Worm (Caenorhabditis elegans) whole organism, late embryonic: ENCODE results near the gene B0563.8.

Experiments used
- T23F11.4 ChIP-seq: fragments of 200-800 bp; sonication (Bioruptor generic); optimal IDR thresholded peaks from 2 replicates; lab custom pipeline; 2018; ENCODE audit warnings: mild to moderate bottlenecking, missing genetic modification characterization, missing compliant biosample characterization
- ahr-1 ChIP-seq: sonication (generic microtip); optimal IDR thresholded peaks from 2 replicates; lab custom pipeline; 2016; ENCODE audit warnings: missing genetic modification characterization, missing compliant biosample characterization
- ceh-14 ChIP-seq: sonication (generic microtip); optimal IDR thresholded peaks from 2 replicates; lab custom pipeline; 2016; ENCODE audit warnings: missing genotype, missing genetic modification characterization, missing compliant biosample characterization
- ceh-18 ChIP-seq: sonication (generic microtip); optimal IDR thresholded peaks from 2 replicates; lab custom pipeline; 2016; ENCODE audit warnings: missing genetic modification characterization, missing compliant biosample characterization
- ceh-34 ChIP-seq: sonication (generic microtip); optimal IDR thresholded peaks from 2 replicates; lab custom pipeline; 2016; ENCODE audit warnings: mild to moderate bottlenecking, missing genetic modification characterization, missing compliant biosample characterization
- ceh-6 ChIP-seq: fragments of 200-800 bp; sonication (Bioruptor generic); optimal IDR thresholded peaks from 2 replicates; lab custom pipeline; 2018; ENCODE audit warnings: mild to moderate bottlenecking, missing genetic modification characterization, missing compliant biosample characterization
- che-1 ChIP-seq: sonication (generic microtip); optimal IDR thresholded peaks from 2 replicates; lab custom pipeline; 2016; ENCODE audit warnings: mild to moderate bottlenecking, missing genetic modification characterization, missing compliant biosample characterization
- dmd-4 ChIP-seq: sonication (generic microtip); optimal IDR thresholded peaks from 2 replicates; lab custom pipeline; 2016; ENCODE audit warnings: borderline replicate concordance, missing genetic modification characterization, missing compliant biosample characterization
- elt-2 ChIP-seq: sonication (generic microtip); optimal IDR thresholded peaks from 2 replicates; lab custom pipeline; 2016; ENCODE audit warnings: missing genetic modification reagents, missing genetic modification characterization, missing compliant biosample characterization
- eyg-1 ChIP-seq: sonication (generic microtip); optimal IDR thresholded peaks from 2 replicates; lab custom pipeline; 2016; ENCODE audit warnings: missing genotype, missing genetic modification characterization, missing compliant biosample characterization
- fax-1 ChIP-seq: sonication (generic microtip); optimal IDR thresholded peaks from 2 replicates; lab custom pipeline; 2016; ENCODE audit warnings: missing genotype, missing genetic modification characterization, missing compliant biosample characterization
- fkh-10 ChIP-seq: fragments of 150-350 bp; optimal IDR thresholded peaks from 2 replicates; lab custom pipeline; 2014; ENCODE audit warnings: missing biosample characterization, missing genetic modification reagents, missing genetic modification characterization
- fkh-6 ChIP-seq: sonication (generic microtip); optimal IDR thresholded peaks from 2 replicates; lab custom pipeline; 2016; ENCODE audit warnings: missing genetic modification characterization, missing compliant biosample characterization
- hlh-6 ChIP-seq: sonication (generic microtip); optimal IDR thresholded peaks from 2 replicates; lab custom pipeline; 2016; ENCODE audit warnings: missing genotype, missing genetic modification characterization, missing compliant biosample characterization
- hlh-8 ChIP-seq: sonication (generic microtip); optimal IDR thresholded peaks from 2 replicates; lab custom pipeline; 2016; ENCODE audit warnings: missing genotype, missing genetic modification characterization, missing compliant biosample characterization
- lin-11 ChIP-seq: fragments of 200-800 bp; sonication (Bioruptor generic); optimal IDR thresholded peaks from 2 replicates; lab custom pipeline; 2018; ENCODE audit warnings: mild to moderate bottlenecking, missing genetic modification characterization, missing compliant biosample characterization
- mec-3 ChIP-seq: sonication (generic microtip); optimal IDR thresholded peaks from 2 replicates; lab custom pipeline; 2016; ENCODE audit warnings: borderline replicate concordance, missing genetic modification characterization, missing compliant biosample characterization
- nfya-1 ChIP-seq: sonication (generic microtip); optimal IDR thresholded peaks from 2 replicates; lab custom pipeline; 2017; ENCODE audit warnings: missing genetic modification characterization, mild to moderate bottlenecking, missing compliant biosample characterization, antibody characterized with exemption, moderate library complexity
- nhr-11 ChIP-seq: fragments of 150-350 bp; optimal IDR thresholded peaks from 2 replicates; lab custom pipeline; 2014; ENCODE audit warnings: missing biosample characterization, missing genetic modification characterization
- npax-4 ChIP-seq: sonication (generic microtip); optimal IDR thresholded peaks from 2 replicates; lab custom pipeline; 2016; ENCODE audit warnings: missing genetic modification characterization, missing compliant biosample characterization
- odd-2 ChIP-seq: sonication (generic microtip); optimal IDR thresholded peaks from 2 replicates; lab custom pipeline; 2017; ENCODE audit warnings: antibody characterized with exemption, mild to moderate bottlenecking, missing genetic modification characterization, missing compliant biosample characterization
- pax-1 ChIP-seq: fragments of 150-350 bp; optimal IDR thresholded peaks from 2 replicates; lab custom pipeline; 2014; ENCODE audit warnings: missing biosample characterization, missing genetic modification characterization
- pha-2 ChIP-seq: sonication (generic microtip); optimal IDR thresholded peaks from 2 replicates; lab custom pipeline; 2017; ENCODE audit warnings: mild to moderate bottlenecking, missing genetic modification characterization, missing compliant biosample characterization
- pros-1 ChIP-seq: fragments of 150-350 bp; optimal IDR thresholded peaks from 2 replicates; lab custom pipeline; 2014; ENCODE audit warnings: missing biosample characterization, missing genetic modification reagents, missing genetic modification characterization
- rnt-1 ChIP-seq: sonication (generic microtip); optimal IDR thresholded peaks from 2 replicates; lab custom pipeline; 2016; ENCODE audit warnings: missing genetic modification characterization, missing compliant biosample characterization
- sox-2 ChIP-seq: fragments of 200-800 bp; sonication (Bioruptor generic); IDR thresholded peaks from 2 replicates; pipeline ENCODE4 v1.3.6; 2022; ENCODE audit warnings: missing genetic modification reagents, missing genetic modification characterization, missing compliant biosample characterization
- sox-4 ChIP-seq: sonication (generic microtip); optimal IDR thresholded peaks from 2 replicates; lab custom pipeline; 2017; ENCODE audit warnings: mild to moderate bottlenecking, missing genetic modification characterization, inconsistent platforms, missing compliant biosample characterization
- syd-9 ChIP-seq: sonication (generic microtip); optimal IDR thresholded peaks from 2 replicates; lab custom pipeline; 2016; ENCODE audit warnings: mild to moderate bottlenecking, missing genetic modification characterization, moderate library complexity, missing compliant biosample characterization
- tbx-2 ChIP-seq: sonication (generic microtip); optimal IDR thresholded peaks from 2 replicates; lab custom pipeline; 2016; ENCODE audit warnings: missing genetic modification characterization, missing compliant biosample characterization
- unc-42 ChIP-seq: sonication (generic microtip); optimal IDR thresholded peaks from 2 replicates; lab custom pipeline; 2016; ENCODE audit warnings: missing genotype, missing genetic modification characterization, missing compliant biosample characterization
- unc-55 ChIP-seq: sonication (generic microtip); optimal IDR thresholded peaks from 2 replicates; lab custom pipeline; 2017; ENCODE audit warnings: missing biosample characterization, missing genetic modification reagents, missing genetic modification characterization
- unc-86 ChIP-seq: sonication (generic microtip); optimal IDR thresholded peaks from 2 replicates; lab custom pipeline; 2016; ENCODE audit warnings: missing genetic modification characterization, missing compliant biosample characterization
- zip-5 ChIP-seq: sonication (generic microtip); optimal IDR thresholded peaks from 2 replicates; lab custom pipeline; 2016; ENCODE audit warnings: missing genetic modification characterization, missing compliant biosample characterization

B0563.8 gene

ce11 chrX:9194081-9194480 is 19.8 kb upstream of the B0563.8 start:
- TF ChIP-seq hlh-8 (tag; lab: Kevin White, UChicago) (no peak), sox-4 (no peak), elt-2 (no peak), ceh-34 (no peak), fkh-10 (GFP tag; lab: Kevin White, UChicago) (no peak), ceh-14 (tag; lab: Kevin White, UChicago) (no peak)

- TF ChIP-seq pax-1 (tag; lab: Kevin White, UChicago) (no peak), mec-3 (tag; lab: Kevin White, UChicago) (no peak), pros-1 (tag; lab: Kevin White, UChicago) (no peak), unc-42 (tag; lab: Kevin White, UChicago) (no peak), sox-4 (no peak), hlh-6 (tag; lab: Kevin White, UChicago) (no peak), sox-2 (GFP tag; lab: Robert Waterston, UW) (no peak)
These were observed 17.6 kb upstream of the B0563.8 start, which contains the start of gene Y81B9A.1 for ce11 chrX:9191795-9192494. Y81B9A.1 (plus strand) TSS chrX:9192444.

ce11 chrX:9183836-9184235 is 9.5 kb upstream of the B0563.8 start, which contains the start of gene Y81B9A.2:
Y81B9A.2 (plus strand) TSS chrX:9184136.
- TF ChIP-seq odd-2: no peak

ce11 chrX:9182140-9182539 is 7.8 kb upstream of the B0563.8 start, which contains the start of gene Y81B9A.3:
Y81B9A.3 (plus strand) TSS chrX:9182440.
- TF ChIP-seq ceh-18 (no peak), ahr-1 (tag; lab: Kevin White, UChicago) (no peak), T23F11.4 (GFP tag; lab: Kevin White, UChicago) (no peak), fkh-10 (GFP tag; lab: Kevin White, UChicago) (no peak), che-1 (tag; lab: Kevin White, UChicago) (no peak), unc-55 (GFP tag; lab: Kevin White, UChicago) (no peak), ceh-6 (GFP tag; lab: Kevin White, UChicago) (no peak)

ce11 chrX:9180823-9181222 is 6.5 kb upstream of the B0563.8 start, which contains the start of gene Y81B9A.4:
Y81B9A.4 (minus strand) TSS chrX:9180923.
- TF ChIP-seq syd-9 (tag; lab: Kevin White, UChicago) (no peak), fkh-6 (tag; lab: Kevin White, UChicago) (no peak), lin-11 (tag; lab: Kevin White, UChicago) (no peak), dmd-4 (tag; lab: Kevin White, UChicago) (no peak), nfya-1 (tag; lab: Kevin White, UChicago) (no peak), pros-1 (tag; lab: Kevin White, UChicago) (no peak), eyg-1 (no peak), unc-86 (no peak), fax-1 (tag; lab: Kevin White, UChicago) (no peak), zip-5 (tag; lab: Kevin White, UChicago) (no peak), tbx-2 (tag; lab: Kevin White, UChicago) (no peak), npax-4 (no peak), nhr-11 (tag; lab: Kevin White, UChicago) (no peak), pha-2 (no peak), rnt-1 (tag; lab: Kevin White, UChicago) (no peak)
